Worm (Caenorhabditis elegans) whole organism, L4 larva: ENCODE data around the gene H35N09.1.

ENCODE experiments used
- D1046.2 ChIP-seq: fragments of 200-800 bp; sonication (Bioruptor generic); IDR thresholded peaks from 2 replicates; pipeline ENCODE4 v1.3.6; 2022; ENCODE audit warnings: missing genetic modification characterization, missing compliant biosample characterization
- F26F4.8 ChIP-seq: fragments of 200-800 bp; sonication (Bioruptor generic); conservative IDR thresholded peaks from 2 replicates; pipeline ENCODE4 v1.3.6; 2022; ENCODE audit warnings: missing genetic modification characterization, missing compliant biosample characterization
- F37D6.2 ChIP-seq: sonication (generic microtip); optimal IDR thresholded peaks from 2 replicates; lab custom pipeline; 2016; ENCODE audit warnings: mild to moderate bottlenecking, missing genetic modification characterization, missing compliant biosample characterization
- F44E2.7 ChIP-seq: fragments of 200-800 bp; sonication (Bioruptor generic); IDR thresholded peaks from 2 replicates; pipeline ENCODE4 v2.1.2; 2022; ENCODE audit warnings: missing genetic modification characterization, missing compliant biosample characterization
- F49E8.2 ChIP-seq: sonication (generic microtip); optimal IDR thresholded peaks from 2 replicates; lab custom pipeline; 2016; ENCODE audit warnings: missing compliant biosample characterization, mild to moderate bottlenecking, missing genetic modification characterization, borderline replicate concordance
- T20F7.1 ChIP-seq: fragments of 200-800 bp; sonication (Bioruptor generic); optimal IDR thresholded peaks from 2 replicates; lab custom pipeline; 2018; ENCODE audit warnings: mild to moderate bottlenecking, missing genetic modification characterization, missing compliant biosample characterization
- Y105C5A.15 ChIP-seq: fragments of 200-800 bp; sonication (Bioruptor generic); IDR thresholded peaks from 2 replicates; pipeline ENCODE4 v1.3.6; 2022; ENCODE audit warnings: missing genetic modification characterization, missing compliant biosample characterization
- ZK337.2 ChIP-seq: fragments of 200-800 bp; sonication (Bioruptor generic); IDR thresholded peaks from 2 replicates; pipeline ENCODE4 v1.3.6; 2022; ENCODE audit warnings: missing genetic modification reagents, missing genetic modification characterization, missing compliant biosample characterization
- ZK546.5 ChIP-seq, 2 experiments: sonication (generic microtip); optimal IDR thresholded peaks; 2 replicates each; lab custom pipeline; 2017; ENCODE audit warnings: missing biosample characterization in 2 of 2, missing genetic modification characterization in 2 of 2
- aha-1 ChIP-seq: fragments of 150-350 bp; peaks from one replicate; lab custom pipeline; 2014; ENCODE audit warnings: missing biosample characterization, missing genetic modification characterization
- arid-1 ChIP-seq: fragments of 200-800 bp; sonication (Bioruptor generic); conservative IDR thresholded peaks from 2 replicates; pipeline ENCODE4 v1.3.6; 2022; ENCODE audit warnings: missing genetic modification reagents, missing genetic modification characterization, missing compliant biosample characterization
- ceh-44 ChIP-seq: fragments of 200-800 bp; sonication (Bioruptor generic); IDR thresholded peaks from 2 replicates; pipeline ENCODE4 v1.3.6; 2022; ENCODE audit warnings: missing genetic modification reagents, missing genetic modification characterization, missing compliant biosample characterization
- ctbp-1 ChIP-seq: fragments of 200-800 bp; sonication (Bioruptor generic); IDR thresholded peaks from 2 replicates; pipeline ENCODE4 v1.3.6; 2022; ENCODE audit warnings: missing genetic modification reagents, missing genetic modification characterization, missing compliant biosample characterization
- daf-16 ChIP-seq, 3 experiments: sonication (generic microtip); optimal IDR thresholded peaks; 2 replicates each; lab custom pipeline; 2016 to 2017; ENCODE audit warnings: missing genetic modification characterization in 3 of 3, missing genetic modification reagents in 3 of 3, mild to moderate bottlenecking in 2 of 3, missing compliant biosample characterization in 2 of 3, missing biosample characterization in 1 of 3, moderate library complexity in 1 of 3
- dmd-6 ChIP-seq: fragments of 200-800 bp; sonication (Bioruptor generic); IDR thresholded peaks from 2 replicates; pipeline ENCODE4 v1.3.6; 2022; ENCODE audit warnings: missing genetic modification reagents, missing genetic modification characterization, missing compliant biosample characterization
- dmd-8 ChIP-seq: fragments of 200-800 bp; sonication (Bioruptor generic); IDR thresholded peaks from 2 replicates; pipeline ENCODE4 v1.3.6; 2022; ENCODE audit warnings: missing genetic modification characterization, missing compliant biosample characterization
- dmd-9 ChIP-seq: fragments of 200-800 bp; sonication (Bioruptor generic); IDR thresholded peaks from 2 replicates; pipeline ENCODE4 v1.3.6; 2022; ENCODE audit warnings: missing genetic modification reagents, missing genetic modification characterization, missing compliant biosample characterization
- duxl-1 ChIP-seq: sonication (generic microtip); optimal IDR thresholded peaks from 2 replicates; lab custom pipeline; 2016; ENCODE audit warnings: mild to moderate bottlenecking, missing genetic modification characterization, moderate library complexity, missing compliant biosample characterization; ENCODE audit not compliant: poor library complexity
- hlh-30 ChIP-seq: sonication (generic microtip); optimal IDR thresholded peaks from 2 replicates; lab custom pipeline; 2017; ENCODE audit warnings: antibody characterized with exemption, mild to moderate bottlenecking, missing genetic modification characterization, missing compliant biosample characterization; ENCODE audit not compliant: insufficient read depth
- lin-1 ChIP-seq: fragments of 200-800 bp; sonication (Bioruptor generic); IDR thresholded peaks from 2 replicates; pipeline ENCODE4 v1.3.6; 2022; ENCODE audit warnings: missing genetic modification reagents, missing genetic modification characterization, missing compliant biosample characterization
- lin-13 ChIP-seq: fragments of 150-350 bp; optimal IDR thresholded peaks from 2 replicates; lab custom pipeline; 2014; ENCODE audit warnings: missing biosample characterization, missing genetic modification reagents, missing genetic modification characterization
- lin-38 ChIP-seq: fragments of 200-800 bp; sonication (Bioruptor generic); IDR thresholded peaks from 2 replicates; pipeline ENCODE4 v1.3.6; 2022; ENCODE audit warnings: missing genetic modification reagents, missing genetic modification characterization, missing compliant biosample characterization
- mdl-1 ChIP-seq, 2 experiments: fragments of 150-350 bp in 1 of 2; sonication (generic microtip) in 1 of 2; optimal IDR thresholded peaks; 2 replicates each; lab custom pipeline; 2014 to 2017; ENCODE audit warnings: missing biosample characterization in 2 of 2, missing genetic modification characterization in 2 of 2
- mdt-29 ChIP-seq: fragments of 200-800 bp; sonication (Bioruptor generic); IDR thresholded peaks from 2 replicates; pipeline ENCODE4 v1.3.6; 2022; ENCODE audit warnings: missing genetic modification reagents, missing genetic modification characterization, missing compliant biosample characterization
- mes-2 ChIP-seq: sonication (generic microtip); optimal IDR thresholded peaks from 2 replicates; lab custom pipeline; 2016; ENCODE audit warnings: missing genotype, mild to moderate bottlenecking, missing genetic modification characterization, missing compliant biosample characterization; ENCODE audit not compliant: poor library complexity, severe bottlenecking
- nhr-102 ChIP-seq: sonication (generic microtip); optimal IDR thresholded peaks from 2 replicates; lab custom pipeline; 2016; ENCODE audit warnings: mild to moderate bottlenecking, missing genetic modification characterization, moderate library complexity, missing compliant biosample characterization
- nhr-237 ChIP-seq: sonication (generic microtip); optimal IDR thresholded peaks from 2 replicates; lab custom pipeline; 2017; ENCODE audit warnings: missing biosample characterization, missing genetic modification characterization
- nhr-25 ChIP-seq: sonication (generic microtip); optimal IDR thresholded peaks from 2 replicates; lab custom pipeline; 2017; ENCODE audit warnings: missing genetic modification characterization, mild to moderate bottlenecking, missing compliant biosample characterization, antibody characterized with exemption, moderate library complexity, borderline replicate concordance; ENCODE audit not compliant: insufficient read depth
- nhr-28 ChIP-seq: fragments of 150-350 bp; optimal IDR thresholded peaks from 2 replicates; lab custom pipeline; 2014; ENCODE audit warnings: missing biosample characterization, missing genetic modification characterization
- nhr-41 ChIP-seq: fragments of 200-800 bp; sonication (Bioruptor generic); IDR thresholded peaks from 2 replicates; pipeline ENCODE4 v1.3.6; 2022; ENCODE audit warnings: missing genetic modification reagents, missing genetic modification characterization, missing compliant biosample characterization
- pha-4 ChIP-seq, 2 experiments: fragments of 150-350 bp in 1 of 2; fragments of 200-800 bp in 1 of 2; sonication (Bioruptor generic) in 1 of 2; IDR thresholded peaks in 1 of 2; optimal IDR thresholded peaks in 1 of 2; 2 replicates each; pipeline versions ENCODE4 v1.3.6 to Lab custom; 2014 to 2022; ENCODE audit warnings: missing genetic modification characterization in 2 of 2, missing genetic modification reagents in 2 of 2, missing biosample characterization in 1 of 2, missing compliant biosample characterization in 1 of 2
- php-3 ChIP-seq: fragments of 200-800 bp; sonication (Bioruptor generic); IDR thresholded peaks from 2 replicates; pipeline ENCODE4 v1.3.6; 2022; ENCODE audit warnings: missing genetic modification reagents, missing genetic modification characterization, missing compliant biosample characterization
- rbr-2 ChIP-seq: sonication (generic microtip); optimal IDR thresholded peaks from 2 replicates; lab custom pipeline; 2016; ENCODE audit warnings: missing genotype, missing genetic modification characterization, missing compliant biosample characterization
- saeg-2 ChIP-seq: fragments of 200-800 bp; sonication (Bioruptor generic); IDR thresholded peaks from 2 replicates; pipeline ENCODE4 v1.3.6; 2022; ENCODE audit warnings: missing genetic modification reagents, missing genetic modification characterization, missing compliant biosample characterization
- sdz-12 ChIP-seq: fragments of 200-800 bp; sonication (Bioruptor generic); optimal IDR thresholded peaks from 2 replicates; lab custom pipeline; 2018; ENCODE audit warnings: mild to moderate bottlenecking, missing genetic modification characterization, missing compliant biosample characterization
- skn-1 ChIP-seq: fragments of 150-350 bp; optimal IDR thresholded peaks from 2 replicates; lab custom pipeline; 2014; ENCODE audit warnings: missing biosample characterization, missing genetic modification characterization
- spr-1 ChIP-seq: sonication (generic microtip); optimal IDR thresholded peaks from 2 replicates; lab custom pipeline; 2016; ENCODE audit warnings: mild to moderate bottlenecking, missing genetic modification characterization, missing compliant biosample characterization
- spr-3 ChIP-seq: fragments of 200-800 bp; sonication (Bioruptor generic); optimal IDR thresholded peaks from 2 replicates; lab custom pipeline; 2018; ENCODE audit warnings: mild to moderate bottlenecking, missing genetic modification characterization, missing compliant biosample characterization
- unc-62 ChIP-seq, 3 experiments: fragments of 150-350 bp in 1 of 3; sonication (generic microtip); optimal IDR thresholded peaks in 2 of 3; peaks in 1 of 3; 1 replicate in 1 of 3; 2 replicates in 2 of 3; lab custom pipeline; 2014 to 2017; ENCODE audit warnings: missing biosample characterization in 3 of 3, missing genetic modification characterization in 3 of 3, missing genetic modification reagents in 3 of 3, missing genotype in 1 of 3
- zfp-3 ChIP-seq: fragments of 200-800 bp; sonication (Bioruptor generic); conservative IDR thresholded peaks from 2 replicates; pipeline ENCODE4 v1.3.6; 2022; ENCODE audit warnings: missing genetic modification reagents, missing genetic modification characterization, missing compliant biosample characterization
- zip-11 ChIP-seq: fragments of 200-800 bp; sonication (Bioruptor generic); IDR thresholded peaks from 2 replicates; pipeline ENCODE4 v1.3.6; 2022; ENCODE audit warnings: missing genetic modification characterization, missing compliant biosample characterization
- ztf-7 ChIP-seq: fragments of 150-350 bp; optimal IDR thresholded peaks from 2 replicates; lab custom pipeline; 2014; ENCODE audit warnings: missing biosample characterization, missing genetic modification characterization

The H35N09.1 gene

DNA sequence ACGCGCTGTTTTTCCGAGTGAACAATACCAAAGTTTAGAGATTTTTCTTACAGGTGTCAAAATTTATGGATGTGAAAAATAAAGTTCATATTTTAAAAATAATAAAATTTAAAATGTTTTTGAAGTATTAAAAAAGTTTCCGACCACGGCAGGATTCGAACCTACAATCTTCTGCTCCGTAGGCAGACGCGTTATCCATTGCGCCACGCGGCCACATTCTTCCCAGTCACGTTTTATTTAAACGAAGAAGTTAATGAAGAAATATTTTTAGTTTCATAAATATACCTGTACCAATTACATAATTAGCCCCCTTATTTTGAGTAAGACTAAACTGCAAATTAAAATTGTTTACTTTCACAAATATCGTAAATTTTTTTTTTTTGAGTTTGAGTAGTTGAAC lies 35.5 kb downstream of the H35N09.1 start (continued):
- TF ChIP-seq ceh-44 (GFP tag; lab: Robert Waterston, UW) (peak; percentile 65), zfp-3 (GFP tag; lab: Robert Waterston, UW) (0 out of 2 replicates have a peak, but pooled peaks have one; percentile 19), skn-1 (tag; lab: Kevin White, UChicago) (no peak), ZK546.5 (tag; optimal IDR thresholded peaks at IDR 0.05; lab: Kevin White, UChicago) (no peak), ZK337.2 (GFP tag; lab: Robert Waterston, UW) (no peak), lin-13 (no peak), mdl-1 (tag; optimal IDR thresholded peaks at IDR 0.05; lab: Kevin White, UChicago) (no peak)

- TF ChIP-seq F26F4.8 = no peak
- no peak for TF ChIP-seq aha-1 (tag; lab: Kevin White, UChicago)
- TF ChIP-seq zfp-3 (GFP tag; lab: Robert Waterston, UW) = no peak
These were observed 38.7 kb downstream of the H35N09.1 start, which contains the start of gene stg-2 for ce11 chrX:8643817-8644216. TSS of gene stg-2 (minus strand) at chrX:8643917.

ce11 chrX:8646287-8646686 lies 41.1 kb downstream of the H35N09.1 start:
- TF ChIP-seq F44E2.7 (GFP tag; lab: Robert Waterston, UW) (peak; percentile 90), ZK337.2 (GFP tag; lab: Robert Waterston, UW) (peak; percentile 71; the same call in 1 of the 2 replicates), aha-1 (tag; lab: Kevin White, UChicago) (peak; percentile 87), nhr-25 (tag; lab: Kevin White, UChicago) (no peak), nhr-237 (tag; lab: Kevin White, UChicago) (no peak), lin-1 (GFP tag; lab: Robert Waterston, UW) (peak; percentile 56; the same call in 1 of the 2 replicates), unc-62 (GFP tag; optimal IDR thresholded peaks at IDR 0.05 in 1 of 2; lab: Kevin White, UChicago) (peak in 1 of 2 experiments; percentile 97), unc-62 (tag; optimal IDR thresholded peaks at IDR 0.05; lab: Kevin White, UChicago) (no peak), hlh-30 (tag; lab: Kevin White, UChicago) (peak; percentile 56), dmd-8 (GFP tag; lab: Robert Waterston, UW) (peak; percentile 92), daf-16 (GFP tag; optimal IDR thresholded peaks at IDR 0.05; lab: Kevin White, UChicago) (peak; percentile 33 to 87), daf-16 (tag; optimal IDR thresholded peaks at IDR 0.05; lab: Kevin White, UChicago) (peak; percentile 76), spr-1 (tag; lab: Kevin White, UChicago) (peak; percentile 65), duxl-1 (tag; lab: Kevin White, UChicago) (peak; percentile 51), sdz-12 (GFP tag; lab: Kevin White, UChicago) (no peak), ztf-7 (tag; lab: Kevin White, UChicago) (peak; percentile 71), rbr-2 (tag; lab: Kevin White, UChicago) (peak; percentile 35), php-3 (GFP tag; lab: Robert Waterston, UW) (peak; percentile 56; the same call in 1 of the 2 replicates), F26F4.8 (0 out of 2 replicates have a peak, but pooled peaks have one; percentile 60), mes-2 (peak; percentile 72), spr-3 (peak; percentile 53), saeg-2 (GFP tag; lab: Robert Waterston, UW) (peak; percentile 57; the same call in 1 of the 2 replicates), pha-4 (GFP tag; IDR thresholded peaks at IDR 0.05; lab: Robert Waterston, UW) (peak; percentile 88), pha-4 (tag; optimal IDR thresholded peaks at IDR 0.05; lab: Kevin White, UChicago) (no peak), dmd-6 (peak; percentile 52), nhr-102 (peak; percentile 53), zip-11 (GFP tag; lab: Robert Waterston, UW) (0 out of 2 replicates have a peak, but pooled peaks have one; percentile 62), D1046.2 (GFP tag; lab: Robert Waterston, UW) (peak; percentile 78), F49E8.2 (peak; percentile 50), zfp-3 (GFP tag; lab: Robert Waterston, UW) (peak; percentile 41; the same call in 1 of the 2 replicates), nhr-28 (tag; lab: Kevin White, UChicago) (peak; percentile 40), lin-38 (peak; percentile 78), F37D6.2 (peak; percentile 27), dmd-9 (GFP tag; lab: Robert Waterston, UW) (peak; percentile 37; the same call in 1 of the 2 replicates), ctbp-1 (GFP tag; lab: Robert Waterston, UW) (peak; percentile 87), Y105C5A.15 (GFP tag; lab: Robert Waterston, UW) (peak; percentile 90), mdt-29 (GFP tag; lab: Robert Waterston, UW) (no peak), T20F7.1 (GFP tag; lab: Kevin White, UChicago) (peak; percentile 9), nhr-41 (peak; percentile 51; the same call in 1 of the 2 replicates), arid-1 (peak; percentile 89)
